Fruit fly (Drosophila melanogaster) whole organism, prepupa: ENCODE measurements around the gene CG13599.

Experiments used
- Blimp-1 ChIP-seq: fragments of 200-800 bp; sonication (Bioruptor generic); optimal IDR thresholded peaks from 3 replicates; lab custom pipeline; 2017; ENCODE audit warnings: missing biosample characterization, missing genetic modification characterization, mild to moderate bottlenecking, moderate library complexity, missing genetic modification reagents
- CG11294 ChIP-seq: fragments of 200-800 bp; sonication (Bioruptor generic); IDR thresholded peaks from 2 replicates; pipeline ENCODE4 v1.3.6; 2022; ENCODE audit warnings: missing biosample characterization, missing genetic modification characterization
- CG11762 ChIP-seq: fragments of 200-800 bp; sonication (Bioruptor generic); optimal IDR thresholded peaks from 3 replicates; lab custom pipeline; 2016; ENCODE audit warnings: missing biosample characterization, missing genetic modification characterization; ENCODE audit not compliant: insufficient read depth
- CG11902 ChIP-seq: fragments of 200-800 bp; sonication (Bioruptor generic); optimal IDR thresholded peaks from 3 replicates; lab custom pipeline; 2016; ENCODE audit warnings: missing biosample characterization, missing genetic modification characterization
- CG15336 ChIP-seq: fragments of 200-800 bp; sonication (Bioruptor generic); IDR thresholded peaks from 2 replicates; pipeline ENCODE4 v1.3.6; 2022; ENCODE audit warnings: missing biosample characterization, missing genetic modification characterization
- CG1621 ChIP-seq: fragments of 200-800 bp; sonication (Bioruptor generic); optimal IDR thresholded peaks from 3 replicates; lab custom pipeline; 2018; ENCODE audit warnings: missing biosample characterization, mild to moderate bottlenecking, missing genetic modification characterization
- CG16779 ChIP-seq: fragments of 200-800 bp; sonication (Bioruptor generic); optimal IDR thresholded peaks from 3 replicates; lab custom pipeline; 2017; ENCODE audit warnings: missing biosample characterization, mild to moderate bottlenecking, missing genetic modification characterization
- CG3032 ChIP-seq: fragments of 200-800 bp; optimal IDR thresholded peaks from 2 replicates; lab custom pipeline; 2019; ENCODE audit warnings: missing biosample characterization, mild to moderate bottlenecking, missing genetic modification characterization, moderate library complexity
- CG31627 ChIP-seq: fragments of 200-800 bp; sonication (Bioruptor generic); optimal IDR thresholded peaks from 3 replicates; lab custom pipeline; 2016; ENCODE audit warnings: missing biosample characterization, missing genetic modification characterization
- CG32006 ChIP-seq: fragments of 200-800 bp; sonication (Bioruptor generic); optimal IDR thresholded peaks from 3 replicates; lab custom pipeline; 2017; ENCODE audit warnings: missing biosample characterization, mild to moderate bottlenecking, missing genetic modification characterization
- CG34406 ChIP-seq: fragments of 200-800 bp; sonication (Bioruptor generic); optimal IDR thresholded peaks from 3 replicates; lab custom pipeline; 2016; ENCODE audit warnings: missing biosample characterization, missing genetic modification characterization
- CG3919 ChIP-seq: fragments of 200-800 bp; sonication (Bioruptor generic); optimal IDR thresholded peaks from 3 replicates; lab custom pipeline; 2016; ENCODE audit warnings: missing biosample characterization, missing genetic modification characterization
- CG4318 ChIP-seq: fragments of 200-800 bp; sonication (Bioruptor generic); optimal IDR thresholded peaks from 3 replicates; lab custom pipeline; 2017; ENCODE audit warnings: missing biosample characterization, mild to moderate bottlenecking, missing genetic modification characterization
- CG6163 ChIP-seq: fragments of 200-800 bp; sonication (Bioruptor generic); IDR thresholded peaks from 3 replicates; pipeline ENCODE4 v1.3.6; 2022; ENCODE audit warnings: missing biosample characterization, missing genetic modification characterization
- CG6792 ChIP-seq: fragments of 200-800 bp; sonication (Bioruptor generic); optimal IDR thresholded peaks from 3 replicates; lab custom pipeline; 2016; ENCODE audit warnings: missing biosample characterization, missing genetic modification characterization
- CG6808 ChIP-seq: fragments of 200-800 bp; sonication (Bioruptor generic); optimal IDR thresholded peaks from 3 replicates; lab custom pipeline; 2017; ENCODE audit warnings: missing biosample characterization, missing genetic modification characterization, mild to moderate bottlenecking, moderate library complexity, missing genetic modification reagents
- CG6854 ChIP-seq: fragments of 200-800 bp; sonication (Bioruptor generic); optimal IDR thresholded peaks from 2 replicates; lab custom pipeline; 2017; ENCODE audit warnings: missing biosample characterization, mild to moderate bottlenecking, missing genetic modification characterization
- CG7368 ChIP-seq: fragments of 200-800 bp; sonication (Bioruptor generic); optimal IDR thresholded peaks from 3 replicates; lab custom pipeline; 2016; ENCODE audit warnings: missing biosample characterization, missing genetic modification characterization
- CG8319 ChIP-seq: fragments of 200-800 bp; sonication (Bioruptor generic); optimal IDR thresholded peaks from 3 replicates; lab custom pipeline; 2016; ENCODE audit warnings: missing biosample characterization, missing genetic modification characterization
- CG8632 ChIP-seq: fragments of 200-800 bp; sonication (Bioruptor generic); optimal IDR thresholded peaks from 3 replicates; lab custom pipeline; 2016; ENCODE audit warnings: missing biosample characterization, missing genetic modification characterization
- CG9139 ChIP-seq: fragments of 200-800 bp; sonication (Bioruptor generic); optimal IDR thresholded peaks from 3 replicates; lab custom pipeline; 2017; ENCODE audit warnings: missing biosample characterization, mild to moderate bottlenecking, missing genetic modification characterization
- Eip75B ChIP-seq: fragments of 200-800 bp; sonication (Bioruptor generic); optimal IDR thresholded peaks from 3 replicates; lab custom pipeline; 2016; ENCODE audit warnings: missing biosample characterization, missing genetic modification characterization
- Eip78C ChIP-seq: fragments of 200-800 bp; sonication (Bioruptor generic); peaks from one replicate; lab custom pipeline; 2016; ENCODE audit warnings: missing biosample characterization, missing genetic modification characterization
- Eip93F ChIP-seq: fragments of 200-800 bp; sonication (Bioruptor generic); optimal IDR thresholded peaks from 2 replicates; lab custom pipeline; 2016; ENCODE audit warnings: missing biosample characterization, mild to moderate bottlenecking, missing genetic modification characterization
- Ets21C ChIP-seq: fragments of 200-800 bp; sonication (Bioruptor generic); optimal IDR thresholded peaks from 3 replicates; lab custom pipeline; 2016; ENCODE audit warnings: missing biosample characterization, missing genetic modification characterization
- Ets96B ChIP-seq: fragments of 200-800 bp; optimal IDR thresholded peaks from 2 replicates; lab custom pipeline; 2019; ENCODE audit warnings: missing biosample characterization, mild to moderate bottlenecking, missing genetic modification characterization, moderate library complexity
- Gug ChIP-seq: fragments of 200-800 bp; sonication (Bioruptor generic); IDR thresholded peaks from 2 replicates; pipeline ENCODE4 v1.3.6; 2022; ENCODE audit warnings: missing biosample characterization, missing genetic modification characterization
- Hr38 ChIP-seq: sonication (Bioruptor generic); optimal IDR thresholded peaks from 2 replicates; lab custom pipeline; 2016; ENCODE audit warnings: missing biosample characterization, missing genetic modification characterization
- Hr4 ChIP-seq: fragments of 200-800 bp; sonication (Bioruptor generic); optimal IDR thresholded peaks from 3 replicates; lab custom pipeline; 2016; ENCODE audit warnings: missing biosample characterization, missing genetic modification characterization
- Lpt ChIP-seq: fragments of 200-800 bp; sonication (Bioruptor generic); optimal IDR thresholded peaks from 3 replicates; lab custom pipeline; 2016; ENCODE audit warnings: missing biosample characterization, missing genetic modification characterization
- Met ChIP-seq: fragments of 200-800 bp; sonication (Bioruptor generic); optimal IDR thresholded peaks from 3 replicates; lab custom pipeline; 2016; ENCODE audit warnings: missing biosample characterization, missing genetic modification characterization
- OdsH ChIP-seq: fragments of 200-800 bp; sonication (Bioruptor generic); optimal IDR thresholded peaks from 3 replicates; lab custom pipeline; 2016; ENCODE audit warnings: missing biosample characterization, missing genetic modification characterization
- Smox ChIP-seq: fragments of 200-800 bp; sonication (Bioruptor generic); optimal IDR thresholded peaks from 3 replicates; lab custom pipeline; 2016; ENCODE audit warnings: missing biosample characterization, missing genetic modification characterization
- Sox102F ChIP-seq: fragments of 200-800 bp; sonication (Bioruptor generic); optimal IDR thresholded peaks from 2 replicates; lab custom pipeline; 2016; ENCODE audit warnings: missing biosample characterization, mild to moderate bottlenecking, missing genetic modification characterization
- Sox15 ChIP-seq: fragments of 200-800 bp; sonication (Bioruptor generic); optimal IDR thresholded peaks from 3 replicates; lab custom pipeline; 2016; ENCODE audit warnings: missing biosample characterization, missing genetic modification characterization
- achi ChIP-seq: fragments of 200-800 bp; sonication (Bioruptor generic); optimal IDR thresholded peaks from 3 replicates; lab custom pipeline; 2016; ENCODE audit warnings: missing biosample characterization, missing genetic modification characterization
- cyc ChIP-seq: fragments of 200-800 bp; sonication (Bioruptor generic); optimal IDR thresholded peaks from 3 replicates; lab custom pipeline; 2016; ENCODE audit warnings: missing biosample characterization, missing genetic modification characterization
- dac ChIP-seq: fragments of 200-800 bp; sonication (Bioruptor generic); optimal IDR thresholded peaks from 2 replicates; lab custom pipeline; 2017; ENCODE audit warnings: missing biosample characterization, mild to moderate bottlenecking, missing genetic modification characterization
- dsx ChIP-seq: fragments of 200-800 bp; optimal IDR thresholded peaks from 3 replicates; lab custom pipeline; 2019; ENCODE audit warnings: missing biosample characterization, mild to moderate bottlenecking, missing genetic modification characterization, moderate library complexity; ENCODE audit not compliant: poor library complexity, severe bottlenecking
- eg ChIP-seq: fragments of 200-800 bp; sonication (Bioruptor generic); IDR thresholded peaks from 3 replicates; pipeline ENCODE4 v1.3.6; 2022; ENCODE audit warnings: missing biosample characterization, missing genetic modification characterization
- esn ChIP-seq: fragments of 200-800 bp; sonication (Bioruptor generic); optimal IDR thresholded peaks from 2 replicates; lab custom pipeline; 2016; ENCODE audit warnings: missing biosample characterization, mild to moderate bottlenecking, missing genetic modification characterization, moderate library complexity
- fd59A ChIP-seq: fragments of 200-800 bp; sonication (Bioruptor generic); optimal IDR thresholded peaks from 2 replicates; lab custom pipeline; 2017; ENCODE audit warnings: missing biosample characterization, mild to moderate bottlenecking, missing genetic modification characterization, missing genetic modification reagents
- fkh ChIP-seq: fragments of 200-800 bp; sonication (Bioruptor generic); optimal IDR thresholded peaks from 3 replicates; lab custom pipeline; 2017; ENCODE audit warnings: missing biosample characterization, mild to moderate bottlenecking, missing genetic modification characterization, moderate library complexity
- net ChIP-seq: fragments of 200-800 bp; sonication (Bioruptor generic); optimal IDR thresholded peaks from 3 replicates; lab custom pipeline; 2016; ENCODE audit warnings: missing biosample characterization, missing genetic modification characterization
- pdm3 ChIP-seq: fragments of 200-800 bp; sonication (Bioruptor generic); optimal IDR thresholded peaks from 3 replicates; lab custom pipeline; 2016; ENCODE audit warnings: missing biosample characterization, missing genetic modification characterization
- salr ChIP-seq, 2 experiments: fragments of 200-800 bp; sonication (Bioruptor generic); optimal IDR thresholded peaks; 3 replicates each; lab custom pipeline; 2016 to 2018; ENCODE audit warnings: missing biosample characterization in 2 of 2, missing genetic modification characterization in 2 of 2, mild to moderate bottlenecking in 1 of 2
- spab ChIP-seq: fragments of 200-800 bp; sonication (Bioruptor generic); optimal IDR thresholded peaks from 2 replicates; lab custom pipeline; 2017; ENCODE audit warnings: missing biosample characterization, mild to moderate bottlenecking, missing genetic modification characterization, missing genetic modification reagents
- ss ChIP-seq, 2 experiments: fragments of 200-800 bp; sonication (Bioruptor generic); optimal IDR thresholded peaks; 2 replicates in 1 of 2; 3 replicates in 1 of 2; lab custom pipeline; 2017 to 2018; ENCODE audit warnings: mild to moderate bottlenecking in 2 of 2, missing biosample characterization in 2 of 2, missing genetic modification characterization in 2 of 2, moderate library complexity in 1 of 2
- svp ChIP-seq: fragments of 200-800 bp; sonication (Bioruptor generic); peaks from one replicate; lab custom pipeline; 2016; ENCODE audit warnings: missing biosample characterization, missing genetic modification characterization
- topi ChIP-seq: fragments of 200-800 bp; sonication (Bioruptor generic); optimal IDR thresholded peaks from 3 replicates; lab custom pipeline; 2016; ENCODE audit warnings: missing biosample characterization, missing genetic modification characterization

Gene CG13599

DNA sequence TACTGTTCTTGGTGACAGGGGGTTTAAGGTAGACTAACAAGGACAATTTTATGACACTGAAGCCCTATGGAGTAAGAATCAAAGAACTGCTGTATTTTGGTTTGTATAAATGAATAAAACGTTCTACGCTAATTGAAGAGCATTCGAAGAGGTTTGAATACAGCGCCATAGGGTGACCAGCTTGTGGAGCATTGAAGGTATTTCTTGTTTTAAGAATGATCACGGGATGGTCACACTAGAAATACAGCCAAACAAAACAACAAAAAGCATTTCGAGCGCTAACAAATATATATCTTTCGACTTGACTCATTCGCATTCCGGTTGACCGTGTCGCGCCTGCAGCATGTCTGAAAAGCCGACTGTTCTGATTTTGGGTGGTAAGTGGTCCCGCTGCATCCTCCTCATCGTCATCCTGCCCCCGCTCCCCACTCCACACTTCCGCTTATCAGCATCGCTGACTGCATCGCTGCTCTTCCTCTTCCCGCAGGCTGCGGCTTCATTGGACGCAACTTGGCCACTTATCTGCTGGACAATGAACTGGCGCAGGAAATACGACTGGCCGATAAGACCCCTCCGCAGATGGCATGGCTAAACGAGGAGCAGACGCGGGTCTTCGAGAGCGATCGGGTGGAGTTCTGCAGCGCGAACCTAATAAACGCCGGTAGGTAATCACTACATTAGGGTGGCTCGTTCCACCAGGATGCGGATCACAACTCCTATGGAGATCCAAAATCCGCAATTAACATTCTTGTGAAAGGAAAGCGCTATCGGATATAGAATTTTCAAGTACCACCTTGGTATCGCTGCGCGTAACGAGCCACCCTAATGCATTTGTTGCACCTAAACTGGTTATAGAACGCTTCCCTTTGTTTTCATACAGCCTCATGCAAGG is 2.5 kb downstream of the CG13599 start, which contains the start of gene CG5854:
Gene CG5854, plus strand, starts transcription at position 229 of the 892 bp plus-strand sequence.
- TF ChIP-seq CG9139 (GFP tag; lab: Kevin White, UChicago): peak; percentile 87
- peak; percentile 97 for TF ChIP-seq Hr4 (GFP tag; lab: Kevin White, UChicago)
- peak; percentile 93 for TF ChIP-seq dsx (GFP tag; lab: Kevin White, UChicago)
- peak; percentile 94 to 96 for TF ChIP-seq ss (GFP tag; optimal IDR thresholded peaks at IDR 0.05; lab: Kevin White, UChicago)
- peak; percentile 97 for TF ChIP-seq Met (GFP tag; lab: Kevin White, UChicago)
- peak; percentile 98 for TF ChIP-seq pdm3 (GFP tag; lab: Kevin White, UChicago)
- TF ChIP-seq svp (GFP tag; lab: Kevin White, UChicago): peak; percentile 98
- TF ChIP-seq cyc (GFP tag; lab: Kevin White, UChicago): peak; percentile 96
- TF ChIP-seq Eip75B (GFP tag; lab: Kevin White, UChicago): peak; percentile 97
- TF ChIP-seq CG6808 (GFP tag; lab: Kevin White, UChicago): peak; percentile 94
- TF ChIP-seq Eip93F: no peak
- peak; percentile 97 for TF ChIP-seq CG1621
- TF ChIP-seq esn (GFP tag; lab: Kevin White, UChicago): peak; percentile 97
- peak; percentile 94 for TF ChIP-seq fd59A (GFP tag; lab: Kevin White, UChicago)
- TF ChIP-seq CG16779 (tag; lab: Kevin White, UChicago): peak; percentile 96
- TF ChIP-seq dac (GFP tag; lab: Kevin White, UChicago): peak; percentile 94
- TF ChIP-seq CG11294 (GFP tag; lab: Robert Waterston, UW): peak; percentile 96
- peak; percentile 96 for TF ChIP-seq Ets96B (tag; lab: Kevin White, UChicago)
- TF ChIP-seq CG7368 (GFP tag; lab: Kevin White, UChicago): peak; percentile 98
- peak; percentile 99 for TF ChIP-seq net (GFP tag; lab: Kevin White, UChicago)
- peak; percentile 99 for TF ChIP-seq CG3919 (GFP tag; lab: Kevin White, UChicago)
- peak; percentile 91 for TF ChIP-seq Lpt (GFP tag; lab: Kevin White, UChicago)
- TF ChIP-seq topi (GFP tag; lab: Kevin White, UChicago): peak; percentile 96
- peak; percentile 96 for TF ChIP-seq CG34406 (GFP tag; lab: Kevin White, UChicago)
- TF ChIP-seq CG32006 (GFP tag; lab: Kevin White, UChicago): peak; percentile 96
- peak; percentile 99 for TF ChIP-seq CG6163 (GFP tag; lab: Robert Waterston, UW)
- peak; percentile 98 for TF ChIP-seq achi
- peak; percentile 97 for TF ChIP-seq spab (GFP tag; lab: Kevin White, UChicago)
- TF ChIP-seq CG6854 (GFP tag; lab: Kevin White, UChicago): peak; percentile 87
- no peak for TF ChIP-seq fkh (GFP tag; lab: Kevin White, UChicago)
- peak; percentile 92 for TF ChIP-seq CG4318
- peak; percentile 92 for TF ChIP-seq CG3032
- TF ChIP-seq eg (GFP tag; lab: Robert Waterston, UW): peak; percentile 99
- peak; percentile 94 for TF ChIP-seq Ets21C (GFP tag; lab: Kevin White, UChicago)
- peak; percentile 96 for TF ChIP-seq CG8632
- TF ChIP-seq salr (GFP tag; optimal IDR thresholded peaks at IDR 0.05; lab: Kevin White, UChicago): peak; percentile 96
- TF ChIP-seq CG6792 (GFP tag; lab: Kevin White, UChicago): peak; percentile 96
- TF ChIP-seq Smox (GFP tag; lab: Kevin White, UChicago): peak; percentile 96
- peak; percentile 96 for TF ChIP-seq Gug (GFP tag; lab: Robert Waterston, UW)
- peak; percentile 97 for TF ChIP-seq CG31627 (GFP tag; lab: Kevin White, UChicago)
- peak; percentile 94 for TF ChIP-seq Sox15 (GFP tag; lab: Kevin White, UChicago)
- peak; percentile 98 for TF ChIP-seq OdsH (GFP tag; lab: Kevin White, UChicago)
- peak; percentile 72 for TF ChIP-seq Blimp-1
- peak; percentile 97 for TF ChIP-seq Sox102F
- TF ChIP-seq CG11762 (GFP tag; lab: Kevin White, UChicago): peak; percentile 96
- TF ChIP-seq CG8319: peak; percentile 95
- TF ChIP-seq Eip78C (GFP tag; lab: Kevin White, UChicago): peak; percentile 99
- TF ChIP-seq Hr38: peak; percentile 84
- peak; percentile 99 for TF ChIP-seq CG15336 (GFP tag; lab: Robert Waterston, UW)
- peak; percentile 88 for TF ChIP-seq CG11902 (GFP tag; lab: Kevin White, UChicago)
